Fruit fly (Drosophila melanogaster) whole organism, wandering third instar larva: Measurements from ENCODE around the gene stac.

ENCODE experiments used
- Abd-B ChIP-seq: fragments of >200 bp; optimal IDR thresholded peaks from 2 replicates; lab custom pipeline; 2017; ENCODE audit warnings: missing biosample characterization, missing genetic modification characterization
- CG32264 ChIP-seq: fragments of 200-800 bp; sonication (Bioruptor generic); optimal IDR thresholded peaks from 2 replicates; lab custom pipeline; 2016; ENCODE audit warnings: missing biosample characterization, missing genetic modification characterization
- CG9705 ChIP-seq: fragments of 200-800 bp; sonication (Bioruptor generic); optimal IDR thresholded peaks from 2 replicates; lab custom pipeline; 2018; ENCODE audit warnings: missing biosample characterization, mild to moderate bottlenecking, missing genetic modification characterization
- CrebA ChIP-seq: fragments of 200-800 bp; sonication (Bioruptor generic); optimal IDR thresholded peaks from 2 replicates; lab custom pipeline; 2016; ENCODE audit warnings: missing biosample characterization, mild to moderate bottlenecking, missing genetic modification characterization, borderline replicate concordance
- Dfd ChIP-seq: fragments of >200 bp; optimal IDR thresholded peaks from 2 replicates; lab custom pipeline; 2017; ENCODE audit warnings: missing biosample characterization, missing genetic modification characterization
- GATAd ChIP-seq: sonication (Bioruptor generic); optimal IDR thresholded peaks from 2 replicates; lab custom pipeline; 2016; ENCODE audit warnings: missing biosample characterization, missing genetic modification characterization
- Hnf4 ChIP-seq: fragments of 200-800 bp; sonication (Bioruptor generic); optimal IDR thresholded peaks from 2 replicates; lab custom pipeline; 2016; ENCODE audit warnings: missing biosample characterization, mild to moderate bottlenecking, missing genetic modification characterization
- Hr78 ChIP-seq: fragments of >200 bp; optimal IDR thresholded peaks from 2 replicates; lab custom pipeline; 2017; ENCODE audit warnings: missing biosample characterization, missing genetic modification characterization
- Hr83 ChIP-seq: fragments of 200-300 bp; sonication (Bioruptor generic); optimal IDR thresholded peaks from 2 replicates; lab custom pipeline; 2016; ENCODE audit warnings: missing biosample characterization, mild to moderate bottlenecking, missing genetic modification characterization, moderate library complexity; ENCODE audit not compliant: poor library complexity, severe bottlenecking
- Jra ChIP-seq: sonication (Bioruptor generic); optimal IDR thresholded peaks from 2 replicates; lab custom pipeline; 2016; ENCODE audit warnings: missing biosample characterization, missing genetic modification characterization
- Mio ChIP-seq: sonication (Bioruptor generic); optimal IDR thresholded peaks from 2 replicates; lab custom pipeline; 2016; ENCODE audit warnings: missing biosample characterization, missing genetic modification characterization
- Myc ChIP-seq: fragments of >200 bp; optimal IDR thresholded peaks from 2 replicates; lab custom pipeline; 2017
- N ChIP-seq: fragments of >200 bp; optimal IDR thresholded peaks from 2 replicates; lab custom pipeline; 2018; ENCODE audit warnings: missing biosample characterization, missing external identifiers, missing genetic modification characterization
- OdsH ChIP-seq: fragments of 200-800 bp; sonication (Bioruptor generic); optimal IDR thresholded peaks from 2 replicates; lab custom pipeline; 2016; ENCODE audit warnings: missing biosample characterization, mild to moderate bottlenecking, missing genetic modification characterization
- Rel ChIP-seq, 2 experiments: fragments of 200-800 bp; sonication (Bioruptor generic) in 1 of 2; optimal IDR thresholded peaks; 2 replicates in 1 of 2; 3 replicates in 1 of 2; lab custom pipeline; 2016 to 2019; ENCODE audit warnings: mild to moderate bottlenecking in 2 of 2, missing biosample characterization in 2 of 2, missing genetic modification characterization in 2 of 2, moderate library complexity in 1 of 2
- Vsx2 ChIP-seq: fragments of 200-300, 225-300 bp; sonication (Bioruptor generic); optimal IDR thresholded peaks from 2 replicates; lab custom pipeline; 2018; ENCODE audit warnings: missing biosample characterization, missing genetic modification characterization; ENCODE audit not compliant: partially characterized antibody
- br ChIP-seq: fragments of 200-800 bp; sonication (Bioruptor generic); optimal IDR thresholded peaks from 2 replicates; lab custom pipeline; 2016; ENCODE audit warnings: missing biosample characterization, missing genetic modification characterization
- dl ChIP-seq, 2 experiments: fragments of 175-275, 200-275 bp in 1 of 2; fragments of 200-275 bp in 1 of 2; sonication (Bioruptor generic); optimal IDR thresholded peaks; lab custom pipeline; 2018; ENCODE audit warnings: mild to moderate bottlenecking in 2 of 2, missing biosample characterization in 2 of 2, missing genetic modification characterization in 2 of 2, moderate library complexity in 2 of 2; ENCODE audit not compliant: partially characterized antibody in 2 of 2, insufficient read depth in 1 of 2
- dmrt93B ChIP-seq: fragments of 200-800 bp; sonication (Bioruptor generic); optimal IDR thresholded peaks from 2 replicates; lab custom pipeline; 2018; ENCODE audit warnings: missing biosample characterization, mild to moderate bottlenecking, missing genetic modification characterization
- dsf ChIP-seq: sonication (Bioruptor generic); optimal IDR thresholded peaks from 2 replicates; lab custom pipeline; 2016; ENCODE audit warnings: missing biosample characterization, missing genetic modification characterization, borderline replicate concordance
- ey ChIP-seq: fragments of 200-800 bp; sonication (Bioruptor generic); optimal IDR thresholded peaks from 2 replicates; lab custom pipeline; 2016; ENCODE audit warnings: missing biosample characterization, missing genetic modification characterization
- foxo ChIP-seq, 2 experiments: fragments of 200-800 bp; sonication (Bioruptor generic); optimal IDR thresholded peaks; 2 replicates in 1 of 2; 3 replicates in 1 of 2; lab custom pipeline; 2016 to 2017; ENCODE audit warnings: missing biosample characterization in 2 of 2, missing genetic modification characterization in 2 of 2
- jim ChIP-seq: fragments of 175-275, 200-325 bp; sonication (Bioruptor generic); optimal IDR thresholded peaks from 2 replicates; lab custom pipeline; 2016; ENCODE audit warnings: missing biosample characterization, mild to moderate bottlenecking, missing genetic modification characterization
- lola ChIP-seq: fragments of >200 bp; optimal IDR thresholded peaks from 2 replicates; lab custom pipeline; 2017; ENCODE audit warnings: missing biosample characterization, missing genetic modification characterization
- pan ChIP-seq: fragments of >200 bp; optimal IDR thresholded peaks from 2 replicates; lab custom pipeline; 2017
- psq ChIP-seq: fragments of 200-800 bp; sonication (Bioruptor generic); optimal IDR thresholded peaks from 3 replicates; lab custom pipeline; 2017; ENCODE audit warnings: missing biosample characterization, mild to moderate bottlenecking, missing genetic modification characterization, moderate library complexity
- rgr ChIP-seq: fragments of 200-800 bp; sonication (Bioruptor generic); optimal IDR thresholded peaks from 3 replicates; lab custom pipeline; 2016; ENCODE audit warnings: missing biosample characterization, mild to moderate bottlenecking, missing genetic modification characterization
- sv ChIP-seq: fragments of 200-800 bp; sonication (Bioruptor generic); optimal IDR thresholded peaks from 3 replicates; lab custom pipeline; 2016; ENCODE audit warnings: missing biosample characterization, missing genetic modification characterization
- tai ChIP-seq: sonication (Bioruptor generic); optimal IDR thresholded peaks from 2 replicates; lab custom pipeline; 2016; ENCODE audit warnings: missing biosample characterization, missing genetic modification characterization
- usp ChIP-seq: fragments of >200 bp; optimal IDR thresholded peaks from 2 replicates; lab custom pipeline; 2017; ENCODE audit warnings: missing biosample characterization, missing genetic modification characterization
- woc ChIP-seq: sonication (Bioruptor generic); optimal IDR thresholded peaks from 2 replicates; lab custom pipeline; 2016; ENCODE audit warnings: missing biosample characterization, mild to moderate bottlenecking, missing genetic modification characterization

The stac gene

DNA sequence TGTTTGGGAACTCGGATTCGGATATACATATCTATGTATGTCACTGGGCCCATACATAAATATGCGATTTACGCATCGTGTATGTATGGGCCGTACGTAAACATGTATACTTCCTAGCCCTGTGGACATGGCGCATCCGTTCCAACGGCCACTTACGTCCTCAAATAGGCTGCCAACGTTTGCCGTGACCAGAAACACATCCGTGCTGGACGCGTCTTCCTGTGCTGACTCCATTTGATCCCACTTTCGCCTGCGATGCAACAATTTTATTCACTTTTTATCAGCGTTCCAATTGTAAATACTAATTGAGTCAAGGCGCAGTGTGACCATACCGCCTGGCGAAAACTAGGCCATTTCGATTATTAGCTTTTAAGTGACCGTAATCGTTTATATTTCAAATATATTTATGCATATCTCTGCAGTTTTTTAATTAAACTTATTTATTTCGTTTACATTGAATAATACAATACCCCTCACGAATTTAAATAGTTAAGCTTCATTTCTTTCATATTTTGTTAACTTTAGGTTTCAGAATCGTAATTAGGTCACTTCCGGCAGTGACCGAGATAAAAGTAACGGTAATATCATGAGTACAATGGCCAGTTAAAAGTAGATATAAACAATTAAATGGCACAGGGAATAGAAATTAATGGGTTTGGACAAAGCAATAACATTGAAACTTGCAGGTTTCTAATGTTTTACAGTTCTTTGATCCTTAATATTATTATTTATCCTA is 11.1 kb upstream of the stac start, which contains the start of gene 5PtaseI:
TSS of gene 5PtaseI (minus strand) at position 336 of the 736 bp plus-strand sequence.
- TF ChIP-seq GATAd (GFP tag; lab: Kevin White, UChicago) (no peak), usp (GFP tag; lab: Kevin White, UChicago) (no peak), dl (GFP tag; optimal IDR thresholded peaks at IDR 0.05; lab: Kevin White, UChicago; ENCODE audit: insufficient read depth in 1 of 2, partially characterized antibody in 2 of 2) (no peak), Rel (GFP tag; optimal IDR thresholded peaks at IDR 0.05; lab: Kevin White, UChicago) (no peak), Rel (tag; optimal IDR thresholded peaks at IDR 0.05; lab: Kevin White, UChicago) (no peak), rgr (no peak), pan (no peak), br (GFP tag; lab: Kevin White, UChicago) (no peak), CG32264 (GFP tag; lab: Kevin White, UChicago) (no peak), ey (GFP tag; lab: Kevin White, UChicago) (no peak), Myc (no peak), Dfd (GFP tag; lab: Kevin White, UChicago) (no peak), Mio (GFP tag; lab: Kevin White, UChicago) (no peak), Abd-B (GFP tag; lab: Kevin White, UChicago) (no peak), CrebA (GFP tag; lab: Kevin White, UChicago) (no peak), Hnf4 (GFP tag; lab: Kevin White, UChicago) (no peak)

DNA sequence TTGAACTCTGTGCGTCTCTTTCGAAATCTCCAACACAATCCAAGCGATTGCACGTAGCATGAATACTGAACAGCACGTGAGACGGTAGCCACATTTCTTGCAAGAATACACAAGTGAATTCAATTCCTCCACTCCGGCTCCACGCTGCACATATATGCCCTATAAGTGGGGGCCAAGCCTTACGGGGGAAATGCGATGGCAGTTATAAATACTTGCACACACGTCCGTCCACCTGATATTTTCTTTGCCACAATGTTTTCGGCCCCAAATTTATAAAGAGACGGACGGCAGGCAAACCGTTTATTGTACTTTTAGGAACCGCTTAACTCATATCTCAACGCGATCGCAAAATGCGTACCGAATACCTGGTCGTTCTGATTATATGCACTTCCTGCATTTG is 10.1 kb upstream of the stac start, which contains the start of gene CG11786:
TSS of gene CG11786 (plus strand) at position 301 of the 400 bp plus-strand sequence.
- TF ChIP-seq dmrt93B (GFP tag; lab: Kevin White, UChicago) (no peak), tai (GFP tag; lab: Kevin White, UChicago) (no peak), Vsx2 (no peak)

DNA sequence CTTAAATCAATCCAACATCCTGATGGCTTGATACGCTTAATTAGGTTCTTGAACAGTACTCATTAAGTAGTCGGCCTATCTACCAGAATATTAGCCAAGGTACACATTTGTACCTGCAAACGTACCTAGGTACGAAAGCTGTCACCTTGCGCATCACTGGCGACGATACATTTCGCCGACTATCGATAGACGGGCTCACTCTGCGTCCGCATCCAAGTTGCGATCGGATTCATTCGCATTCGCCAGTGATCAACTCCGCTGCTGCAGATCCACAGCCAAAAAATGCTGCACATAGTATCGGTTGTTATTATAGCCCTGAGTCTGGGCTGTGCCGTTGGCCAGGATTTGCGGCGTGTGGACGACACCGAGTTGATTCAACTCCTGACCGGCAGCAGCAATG is 8.6 kb upstream of the stac start, which contains the start of gene CG11790:
TSS of gene CG11790 (plus strand) at position 203 of the 400 bp plus-strand sequence.
- no peak for TF ChIP-seq CrebA (GFP tag; lab: Kevin White, UChicago)
- TF ChIP-seq dmrt93B (GFP tag; lab: Kevin White, UChicago): no peak
- TF ChIP-seq lola: no peak
- TF ChIP-seq Myc: peak; percentile 92
- no peak for TF ChIP-seq Rel (GFP tag; optimal IDR thresholded peaks at IDR 0.05; lab: Kevin White, UChicago)
- no peak for TF ChIP-seq Rel (tag; optimal IDR thresholded peaks at IDR 0.05; lab: Kevin White, UChicago)
- no peak for TF ChIP-seq N
- peak; percentile 90 for TF ChIP-seq woc (GFP tag; lab: Kevin White, UChicago)
- TF ChIP-seq pan: no peak
- TF ChIP-seq Mio (GFP tag; lab: Kevin White, UChicago): no peak
- TF ChIP-seq foxo (GFP tag; optimal IDR thresholded peaks at IDR 0.05; lab: Kevin White, UChicago): no peak
- no peak for TF ChIP-seq psq (GFP tag; lab: Kevin White, UChicago)
- TF ChIP-seq OdsH: no peak
- no peak for TF ChIP-seq ey (GFP tag; lab: Kevin White, UChicago)
- TF ChIP-seq Hr78: no peak
- peak; percentile 31 for TF ChIP-seq Jra
- no peak for TF ChIP-seq sv (GFP tag; lab: Kevin White, UChicago)
- TF ChIP-seq Dfd (GFP tag; lab: Kevin White, UChicago): no peak
- no peak for TF ChIP-seq CG32264 (GFP tag; lab: Kevin White, UChicago)
- TF ChIP-seq Hr83 (GFP tag; lab: Kevin White, UChicago): peak; percentile 19
- no peak for TF ChIP-seq dl (GFP tag; optimal IDR thresholded peaks at IDR 0.05; lab: Kevin White, UChicago; ENCODE audit: insufficient read depth in 1 of 2, partially characterized antibody in 2 of 2)
- no peak for TF ChIP-seq br (GFP tag; lab: Kevin White, UChicago)
- TF ChIP-seq Vsx2: no peak
- TF ChIP-seq jim (GFP tag; lab: Kevin White, UChicago): no peak
- TF ChIP-seq CG9705 (GFP tag; lab: Kevin White, UChicago): no peak
- no peak for TF ChIP-seq dsf (GFP tag; lab: Kevin White, UChicago)
- TF ChIP-seq, all 38 proteins: peak for 4

DNA sequence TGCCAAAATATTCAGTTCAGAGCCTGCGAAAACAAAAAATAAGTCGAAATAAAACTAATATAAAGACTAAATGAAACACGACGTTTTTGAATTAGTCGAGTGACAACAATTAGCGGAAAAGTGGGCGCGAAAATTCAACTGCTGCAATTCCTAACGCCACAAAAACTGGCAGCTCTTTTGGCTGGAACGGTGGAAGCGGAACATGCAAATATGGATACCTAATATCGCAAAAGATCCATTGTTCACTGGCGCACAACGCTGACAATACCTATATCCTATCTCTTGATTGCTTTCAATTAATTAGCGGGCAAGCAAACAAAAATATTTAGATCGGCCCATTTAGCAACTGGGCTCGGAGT is 6.7 kb upstream of the stac start, which contains the start of gene CG11791:
TSS of gene CG11791 (plus strand) at position 234 of the 359 bp plus-strand sequence.
- TF ChIP-seq GATAd (GFP tag; lab: Kevin White, UChicago): no peak
- peak; percentile 46 for TF ChIP-seq Myc
